Fruit fly (Drosophila melanogaster) whole organism, embryonic: ENCODE data around the gene CG42766.

Source experiments
- CG10654 ChIP-seq: fragments of 200-800 bp; sonication (Bioruptor generic); optimal IDR thresholded peaks from 2 replicates; lab custom pipeline; 2016; ENCODE audit warnings: missing biosample characterization, missing genetic modification characterization
- CG14667 ChIP-seq: fragments of 200-800 bp; sonication (Bioruptor generic); IDR thresholded peaks from 2 replicates; pipeline ENCODE4 v1.3.6; 2022; ENCODE audit warnings: missing biosample characterization, missing genetic modification characterization
- CG14860 ChIP-seq: fragments of 200-800 bp; sonication (Bioruptor generic); IDR thresholded peaks from 3 replicates; pipeline ENCODE4 v1.3.6; 2022; ENCODE audit warnings: missing biosample characterization, missing genetic modification characterization; ENCODE audit not compliant: partially characterized antibody
- CG1529 ChIP-seq: fragments of 200-800 bp; sonication (Bioruptor generic); optimal IDR thresholded peaks from 3 replicates; lab custom pipeline; 2018; ENCODE audit warnings: missing biosample characterization, missing genetic modification characterization
- CG15479 ChIP-seq: fragments of 200-800 bp; sonication (Bioruptor generic); optimal IDR thresholded peaks from 3 replicates; lab custom pipeline; 2019; ENCODE audit warnings: missing biosample characterization, mild to moderate bottlenecking, missing genetic modification characterization, moderate library complexity
- CG1647 ChIP-seq: fragments of 200-800 bp; sonication (Bioruptor generic); optimal IDR thresholded peaks from 3 replicates; lab custom pipeline; 2016; ENCODE audit warnings: missing biosample characterization, missing genetic modification characterization
- CG16815 ChIP-seq: fragments of 200-800 bp; sonication (Bioruptor generic); optimal IDR thresholded peaks from 3 replicates; lab custom pipeline; 2017; ENCODE audit warnings: missing biosample characterization, mild to moderate bottlenecking, missing genetic modification characterization
- CG17802 ChIP-seq: fragments of 200-800 bp; sonication (Bioruptor generic); optimal IDR thresholded peaks from 2 replicates; lab custom pipeline; 2018; ENCODE audit warnings: missing biosample characterization, mild to moderate bottlenecking, missing genetic modification characterization, moderate library complexity
- CG2120 ChIP-seq: fragments of 200-800 bp; sonication (Bioruptor generic); optimal IDR thresholded peaks from 3 replicates; lab custom pipeline; 2016; ENCODE audit warnings: missing biosample characterization, missing genetic modification characterization
- CG2199 ChIP-seq: fragments of 200-800 bp; sonication (Bioruptor generic); IDR thresholded peaks from 3 replicates; pipeline ENCODE4 v1.3.6; 2022; ENCODE audit warnings: missing biosample characterization, missing genetic modification characterization
- CG3163 ChIP-seq: fragments of 200-800 bp; sonication (Bioruptor generic); optimal IDR thresholded peaks from 3 replicates; lab custom pipeline; 2016; ENCODE audit warnings: missing biosample characterization, missing genetic modification characterization
- CG32772 ChIP-seq: fragments of 200-800 bp; sonication (Bioruptor generic); IDR thresholded peaks from 2 replicates; pipeline ENCODE4 v1.3.6; 2022; ENCODE audit warnings: missing biosample characterization, missing genetic modification characterization
- CG4282 ChIP-seq: fragments of 200-800 bp; sonication (Bioruptor generic); optimal IDR thresholded peaks from 2 replicates; lab custom pipeline; 2016; ENCODE audit warnings: missing biosample characterization, missing genetic modification characterization
- CG4424 ChIP-seq: fragments of 200-800 bp; sonication (Bioruptor generic); optimal IDR thresholded peaks from 3 replicates; lab custom pipeline; 2016; ENCODE audit warnings: missing biosample characterization, missing genetic modification characterization
- CG5180 ChIP-seq: fragments of 200-800 bp; sonication (Bioruptor generic); optimal IDR thresholded peaks from 3 replicates; lab custom pipeline; 2017; ENCODE audit warnings: missing biosample characterization, missing genetic modification characterization, mild to moderate bottlenecking, moderate library complexity, missing genetic modification reagents
- CG6654 ChIP-seq: fragments of 200-800 bp; sonication (Bioruptor generic); optimal IDR thresholded peaks from 2 replicates; lab custom pipeline; 2017; ENCODE audit warnings: missing biosample characterization, mild to moderate bottlenecking, missing genetic modification characterization
- CG6689 ChIP-seq: fragments of 200-800 bp; sonication (Bioruptor generic); IDR thresholded peaks from 2 replicates; pipeline ENCODE4 v1.3.6; 2022; ENCODE audit warnings: missing biosample characterization, missing genetic modification characterization
- CG7963 ChIP-seq: fragments of 200-800 bp; sonication (Bioruptor generic); IDR thresholded peaks from 3 replicates; pipeline ENCODE4 v1.3.6; 2022; ENCODE audit warnings: missing biosample characterization, missing genetic modification characterization; ENCODE audit not compliant: partially characterized antibody
- CG9797 ChIP-seq: fragments of 200-800 bp; sonication (Bioruptor generic); optimal IDR thresholded peaks from 3 replicates; lab custom pipeline; 2018; ENCODE audit warnings: missing biosample characterization, mild to moderate bottlenecking, missing genetic modification characterization
- Doc2 ChIP-seq: fragments of 200-800 bp; sonication (Bioruptor generic); IDR thresholded peaks from 2 replicates; pipeline ENCODE4 v1.3.6; 2022; ENCODE audit warnings: missing biosample characterization, missing genetic modification characterization
- Optix ChIP-seq: fragments of 200-800 bp; sonication (Bioruptor generic); IDR thresholded peaks from 3 replicates; pipeline ENCODE4 v1.3.6; 2022; ENCODE audit warnings: missing biosample characterization, missing genetic modification characterization
- Rfx ChIP-seq: fragments of 200-800 bp; sonication (Bioruptor generic); IDR thresholded peaks from 2 replicates; pipeline ENCODE4 v1.3.6; 2022; ENCODE audit warnings: missing biosample characterization, missing genetic modification characterization
- Six4 ChIP-seq: fragments of 200-800 bp; sonication (Bioruptor generic); optimal IDR thresholded peaks from 2 replicates; lab custom pipeline; 2016; ENCODE audit warnings: missing biosample characterization, missing genetic modification characterization
- Sry-δ ChIP-seq: fragments of 200-800 bp; sonication (Bioruptor generic); optimal IDR thresholded peaks from 2 replicates; lab custom pipeline; 2016; ENCODE audit warnings: missing biosample characterization, missing genetic modification characterization
- Trl ChIP-seq, 3 experiments: fragments of >200 bp in 2 of 3; fragments of 200-800 bp in 1 of 3; sonication (Bioruptor generic) in 1 of 3; optimal IDR thresholded peaks; 2 replicates in 1 of 3; 3 replicates in 2 of 3; lab custom pipeline; 2016 to 2017; ENCODE audit warnings: missing biosample characterization in 1 of 3, missing genetic modification characterization in 1 of 3
- ab ChIP-seq: fragments of 200-800 bp; sonication (Bioruptor generic); optimal IDR thresholded peaks from 2 replicates; lab custom pipeline; 2016; ENCODE audit warnings: missing biosample characterization, missing genetic modification characterization
- ato ChIP-seq: fragments of 200-800 bp; sonication (Bioruptor generic); IDR thresholded peaks from 2 replicates; pipeline ENCODE4 v1.3.6; 2022; ENCODE audit warnings: missing biosample characterization, missing genetic modification characterization; ENCODE audit not compliant: partially characterized antibody
- az2 ChIP-seq: fragments of 200-800 bp; sonication (Bioruptor generic); optimal IDR thresholded peaks from 3 replicates; lab custom pipeline; 2016; ENCODE audit warnings: missing biosample characterization, missing genetic modification characterization
- bcd ChIP-seq: fragments of 200-800 bp; sonication (Bioruptor generic); optimal IDR thresholded peaks from 2 replicates; lab custom pipeline; 2017; ENCODE audit warnings: missing biosample characterization, mild to moderate bottlenecking, missing genetic modification characterization
- dati ChIP-seq: fragments of 200-800 bp; sonication (Bioruptor generic); IDR thresholded peaks from 2 replicates; pipeline ENCODE4 v1.3.6; 2022; ENCODE audit warnings: missing biosample characterization, missing genetic modification characterization
- dm ChIP-seq: fragments of 200-800 bp; sonication (Bioruptor generic); optimal IDR thresholded peaks from 3 replicates; lab custom pipeline; 2016; ENCODE audit warnings: missing biosample characterization, missing genetic modification characterization
- ems ChIP-seq: fragments of 200-800 bp; sonication (Bioruptor generic); optimal IDR thresholded peaks from 3 replicates; lab custom pipeline; 2016; ENCODE audit warnings: missing biosample characterization, missing genetic modification characterization
- eve ChIP-seq, 2 experiments: fragments of >200 bp; optimal IDR thresholded peaks; 2 replicates each; lab custom pipeline; 2017; ENCODE audit warnings: missing biosample characterization in 2 of 2, missing genetic modification characterization in 2 of 2
- fd3F ChIP-seq: fragments of 200-800 bp; sonication (Bioruptor generic); optimal IDR thresholded peaks from 2 replicates; lab custom pipeline; 2018; ENCODE audit warnings: missing biosample characterization, mild to moderate bottlenecking, missing genetic modification characterization, moderate library complexity
- fd64A ChIP-seq: fragments of 200-800 bp; sonication (Bioruptor generic); optimal IDR thresholded peaks from 3 replicates; lab custom pipeline; 2018; ENCODE audit warnings: missing biosample characterization, mild to moderate bottlenecking, missing genetic modification characterization
- grn ChIP-seq: fragments of 200-800 bp; sonication (Bioruptor generic); optimal IDR thresholded peaks from 3 replicates; lab custom pipeline; 2017; ENCODE audit warnings: missing biosample characterization, missing genetic modification characterization
- inv ChIP-seq: fragments of 200-800 bp; sonication (Bioruptor generic); IDR thresholded peaks from 2 replicates; pipeline ENCODE4 v1.3.6; 2022; ENCODE audit warnings: missing biosample characterization, missing genetic modification characterization; ENCODE audit not compliant: partially characterized antibody
- lbe ChIP-seq: fragments of 200-800 bp; sonication (Bioruptor generic); optimal IDR thresholded peaks from 2 replicates; lab custom pipeline; 2016; ENCODE audit warnings: missing biosample characterization, mild to moderate bottlenecking, missing genetic modification characterization
- otp ChIP-seq: fragments of 200-800 bp; sonication (Bioruptor generic); IDR thresholded peaks from 3 replicates; pipeline ENCODE4, ENCODE4 v1.3.6; 2022; ENCODE audit warnings: missing biosample characterization, missing genetic modification characterization
- pb ChIP-seq: fragments of 200-800 bp; sonication (Bioruptor generic); optimal IDR thresholded peaks from 3 replicates; lab custom pipeline; 2016; ENCODE audit warnings: missing biosample characterization, missing genetic modification characterization
- pfk ChIP-seq: fragments of 200-800 bp; sonication (Bioruptor generic); optimal IDR thresholded peaks from 2 replicates; lab custom pipeline; 2018; ENCODE audit warnings: missing biosample characterization, mild to moderate bottlenecking, missing genetic modification characterization, moderate library complexity
- ranshi ChIP-seq: fragments of 200-800 bp; sonication (Bioruptor generic); IDR thresholded peaks from 2 replicates; pipeline ENCODE4 v1.3.6; 2022; ENCODE audit warnings: missing biosample characterization, missing genetic modification characterization
- row ChIP-seq: fragments of 200-800 bp; sonication (Bioruptor generic); IDR thresholded peaks from 3 replicates; pipeline ENCODE4 v1.3.6; 2022; ENCODE audit warnings: missing biosample characterization, missing genetic modification characterization
- sc ChIP-seq, 3 experiments: fragments of >200 bp in 2 of 3; fragments of 200-800 bp in 1 of 3; sonication (Bioruptor generic) in 1 of 3; optimal IDR thresholded peaks; 2 replicates in 2 of 3; 3 replicates in 1 of 3; lab custom pipeline; 2017; ENCODE audit warnings: mild to moderate bottlenecking in 1 of 3, missing biosample characterization in 1 of 3, missing genetic modification characterization in 1 of 3, missing genetic modification reagents in 1 of 3
- seq ChIP-seq: fragments of 200-800 bp; sonication (Bioruptor generic); IDR thresholded peaks from 2 replicates; pipeline ENCODE4 v1.3.6; 2022; ENCODE audit warnings: missing biosample characterization, missing genetic modification characterization
- sima ChIP-seq: fragments of 200-800 bp; sonication (Bioruptor generic); optimal IDR thresholded peaks from 2 replicates; lab custom pipeline; 2016; ENCODE audit warnings: missing biosample characterization, missing genetic modification characterization
- slp2 ChIP-seq: fragments of 200-800 bp; sonication (Bioruptor generic); optimal IDR thresholded peaks from 2 replicates; lab custom pipeline; 2016; ENCODE audit warnings: missing biosample characterization, missing genetic modification characterization
- sna ChIP-seq: fragments of 200-800 bp; sonication (Bioruptor generic); IDR thresholded peaks from 2 replicates; pipeline ENCODE4 v1.3.6; 2022; ENCODE audit warnings: missing biosample characterization, missing genetic modification characterization; ENCODE audit not compliant: partially characterized antibody
- sqz ChIP-seq: fragments of 200-800 bp; sonication (Bioruptor generic); optimal IDR thresholded peaks from 3 replicates; lab custom pipeline; 2018; ENCODE audit warnings: missing biosample characterization, mild to moderate bottlenecking, missing genetic modification characterization
- zfh1 ChIP-seq: fragments of 200-800 bp; sonication (Bioruptor generic); IDR thresholded peaks from 3 replicates; pipeline ENCODE4 v1.3.6; 2022; ENCODE audit warnings: missing biosample characterization, missing genetic modification characterization
- zfh2 ChIP-seq: fragments of 200-800 bp; sonication (Bioruptor generic); optimal IDR thresholded peaks from 2 replicates; lab custom pipeline; 2016; ENCODE audit warnings: missing biosample characterization, missing genetic modification characterization

CG42766 gene

DNA sequence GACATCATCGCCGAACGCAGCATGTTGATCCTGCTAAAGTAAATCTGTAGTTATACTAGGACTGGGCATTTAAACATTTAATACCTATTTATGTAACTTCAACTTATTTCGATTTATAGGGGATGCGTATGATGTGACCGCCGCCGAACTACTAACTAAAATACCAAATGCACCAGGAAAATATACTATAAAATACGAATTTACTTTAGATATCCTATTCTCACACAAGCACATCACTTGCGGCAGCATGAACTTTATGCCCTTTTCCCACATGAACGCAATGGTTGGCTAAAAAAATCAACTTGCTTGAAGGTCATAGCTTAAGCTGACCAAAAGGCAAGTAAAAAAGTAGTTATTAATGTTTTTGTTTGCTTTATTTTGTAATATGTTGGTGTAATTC, 10.0 kb downstream of the CG42766 start, which contains the start of gene ND-20 (continued):
- TF ChIP-seq inv (GFP tag; lab: Robert Waterston, UW) (no peak), sna (GFP tag; lab: Robert Waterston, UW) (no peak), CG14860 (no peak), dati (no peak), fd3F (GFP tag; lab: Kevin White, UChicago) (no peak), Rfx (GFP tag; lab: Robert Waterston, UW) (0 out of 2 replicates have a peak, but pooled peaks have one; percentile 42), Optix (GFP tag; lab: Robert Waterston, UW) (no peak), CG3163 (GFP tag; lab: Kevin White, UChicago) (no peak), CG14667 (GFP tag; lab: Robert Waterston, UW) (no peak), eve (GFP tag; optimal IDR thresholded peaks at IDR 0.05; lab: Kevin White, UChicago) (no peak), ranshi (GFP tag; lab: Robert Waterston, UW) (no peak), CG10654 (GFP tag; lab: Kevin White, UChicago) (no peak), dm (GFP tag; lab: Kevin White, UChicago) (peak; percentile 4), pfk (GFP tag; lab: Kevin White, UChicago) (peak; percentile 34), otp (GFP tag; lab: Robert Waterston, UW) (no peak), ab (GFP tag; lab: Kevin White, UChicago) (no peak), CG2199 (GFP tag; lab: Robert Waterston, UW) (no peak), slp2 (no peak), Doc2 (GFP tag; lab: Robert Waterston, UW) (no peak), CG4282 (GFP tag; lab: Kevin White, UChicago) (no peak), seq (GFP tag; lab: Robert Waterston, UW) (no peak), CG7963 (GFP tag; lab: Robert Waterston, UW) (no peak), CG4424 (GFP tag; lab: Kevin White, UChicago) (no peak), Sry-δ (GFP tag; lab: Kevin White, UChicago) (peak; percentile 42), row (peak; percentile 85), zfh1 (GFP tag; lab: Robert Waterston, UW) (0 out of 3 replicates have a peak, but pooled peaks have one; percentile 8), fd64A (no peak), zfh2 (GFP tag; lab: Kevin White, UChicago) (peak; percentile 47), sc (optimal IDR thresholded peaks at IDR 0.05; lab: Kevin White, UChicago) (no peak), sc (GFP tag; optimal IDR thresholded peaks at IDR 0.05; lab: Kevin White, UChicago) (no peak), ato (GFP tag; lab: Robert Waterston, UW) (no peak), CG32772 (no peak), CG16815 (GFP tag; lab: Kevin White, UChicago) (no peak), CG15479 (GFP tag; lab: Kevin White, UChicago) (no peak), CG9797 (GFP tag; lab: Kevin White, UChicago) (peak; percentile 81), CG17802 (tag; lab: Kevin White, UChicago) (peak; percentile 94), lbe (GFP tag; lab: Kevin White, UChicago) (no peak), CG6689 (GFP tag; lab: Robert Waterston, UW) (no peak), CG6654 (GFP tag; lab: Kevin White, UChicago) (no peak), sima (no peak), CG5180 (GFP tag; lab: Kevin White, UChicago) (no peak), CG2120 (GFP tag; lab: Kevin White, UChicago) (peak; percentile 35), Six4 (no peak), grn (no peak), ems (GFP tag; lab: Kevin White, UChicago) (no peak), bcd (GFP tag; lab: Kevin White, UChicago) (no peak), CG1647 (no peak), pb (GFP tag; lab: Kevin White, UChicago) (no peak), az2 (GFP tag; lab: Kevin White, UChicago) (no peak), CG1529 (GFP tag; lab: Kevin White, UChicago) (no peak), sqz (no peak), Trl (optimal IDR thresholded peaks at IDR 0.05; lab: Kevin White, UChicago) (no peak), Trl (GFP tag; optimal IDR thresholded peaks at IDR 0.05; lab: Kevin White, UChicago) (no peak)
